Fruit fly (Drosophila melanogaster) whole organism, embryonic: ENCODE results near the gene Arc42.

Experiments
- Bgb ChIP-seq: fragments of 200-800 bp; sonication (Bioruptor generic); IDR thresholded peaks from 2 replicates; pipeline ENCODE4 v1.3.6; 2022; ENCODE audit warnings: missing biosample characterization, missing genetic modification characterization; ENCODE audit not compliant: partially characterized antibody
- CG10209 ChIP-seq: fragments of 200-800 bp; sonication (Bioruptor generic); optimal IDR thresholded peaks from 3 replicates; lab custom pipeline; 2017; ENCODE audit warnings: missing biosample characterization, mild to moderate bottlenecking, missing genetic modification characterization, missing genetic modification reagents
- CG10979 ChIP-seq: fragments of 200-800 bp; sonication (Bioruptor generic); optimal IDR thresholded peaks from 2 replicates; lab custom pipeline; 2018; ENCODE audit warnings: missing biosample characterization, mild to moderate bottlenecking, missing genetic modification characterization, moderate library complexity
- CG11093 ChIP-seq: fragments of 200-800 bp; sonication (Bioruptor generic); IDR thresholded peaks from 3 replicates; pipeline ENCODE4 v1.3.6; 2022; ENCODE audit warnings: missing biosample characterization, missing genetic modification characterization
- CG11723 ChIP-seq: fragments of 200-800 bp; sonication (Bioruptor generic); optimal IDR thresholded peaks from 2 replicates; lab custom pipeline; 2017; ENCODE audit warnings: missing biosample characterization, mild to moderate bottlenecking, missing genetic modification characterization
- CG12391 ChIP-seq: fragments of 200-800 bp; sonication (Bioruptor generic); optimal IDR thresholded peaks from 3 replicates; lab custom pipeline; 2018; ENCODE audit warnings: missing biosample characterization, mild to moderate bottlenecking, missing genetic modification characterization, moderate library complexity
- CG14710 ChIP-seq: fragments of 200-800 bp; sonication (Bioruptor generic); optimal IDR thresholded peaks from 3 replicates; lab custom pipeline; 2019; ENCODE audit warnings: missing biosample characterization, mild to moderate bottlenecking, missing genetic modification characterization, moderate library complexity
- CG14860 ChIP-seq: fragments of 200-800 bp; sonication (Bioruptor generic); IDR thresholded peaks from 3 replicates; pipeline ENCODE4 v1.3.6; 2022; ENCODE audit warnings: missing biosample characterization, missing genetic modification characterization; ENCODE audit not compliant: partially characterized antibody
- CG1602 ChIP-seq: fragments of 200-800 bp; sonication (Bioruptor generic); optimal IDR thresholded peaks from 3 replicates; lab custom pipeline; 2016; ENCODE audit warnings: missing biosample characterization, missing genetic modification characterization
- CG16779 ChIP-seq: fragments of 200-800 bp; sonication (Bioruptor generic); IDR thresholded peaks from 2 replicates; pipeline ENCODE4 v1.3.6; 2022; ENCODE audit warnings: missing biosample characterization, missing genetic modification characterization
- CG16863 ChIP-seq: fragments of 200-800 bp; sonication (Bioruptor generic); optimal IDR thresholded peaks from 3 replicates; lab custom pipeline; 2016; ENCODE audit warnings: missing biosample characterization, missing genetic modification characterization
- CG1792 ChIP-seq: fragments of 200-800 bp; sonication (Bioruptor generic); optimal IDR thresholded peaks from 2 replicates; lab custom pipeline; 2016; ENCODE audit warnings: missing biosample characterization, missing genetic modification characterization
- CG2712 ChIP-seq: fragments of 200-800 bp; optimal IDR thresholded peaks from 3 replicates; lab custom pipeline; 2019; ENCODE audit warnings: missing biosample characterization, mild to moderate bottlenecking, missing genetic modification characterization, moderate library complexity
- CG3065 ChIP-seq: fragments of 200-800 bp; sonication (Bioruptor generic); optimal IDR thresholded peaks from 2 replicates; lab custom pipeline; 2016; ENCODE audit warnings: missing biosample characterization, missing genetic modification characterization
- CG31365 ChIP-seq: fragments of 200-800 bp; sonication (Bioruptor generic); optimal IDR thresholded peaks from 2 replicates; lab custom pipeline; 2018; ENCODE audit warnings: missing biosample characterization, mild to moderate bottlenecking, missing genetic modification characterization
- CG32767 ChIP-seq: fragments of 200-800 bp; sonication (Bioruptor generic); IDR thresholded peaks from 2 replicates; pipeline ENCODE4 v1.3.6; 2022; ENCODE audit warnings: missing biosample characterization, missing genetic modification characterization
- CG32772 ChIP-seq: fragments of 200-800 bp; sonication (Bioruptor generic); IDR thresholded peaks from 2 replicates; pipeline ENCODE4 v1.3.6; 2022; ENCODE audit warnings: missing biosample characterization, missing genetic modification characterization
- CG4328 ChIP-seq: fragments of 200-800 bp; sonication (Bioruptor generic); optimal IDR thresholded peaks from 3 replicates; lab custom pipeline; 2017; ENCODE audit warnings: missing biosample characterization, missing genetic modification reagents, missing genetic modification characterization
- CG8765 ChIP-seq: fragments of 200-800 bp; sonication (Bioruptor generic); IDR thresholded peaks from 2 replicates; pipeline ENCODE4 v1.3.6; 2022; ENCODE audit warnings: missing biosample characterization, missing genetic modification characterization
- CG9215 ChIP-seq: fragments of 200-800 bp; sonication (Bioruptor generic); IDR thresholded peaks from 2 replicates; pipeline ENCODE4 v1.3.6; 2022; ENCODE audit warnings: missing biosample characterization, missing genetic modification characterization
- CG9797 ChIP-seq: fragments of 200-800 bp; sonication (Bioruptor generic); optimal IDR thresholded peaks from 3 replicates; lab custom pipeline; 2018; ENCODE audit warnings: missing biosample characterization, mild to moderate bottlenecking, missing genetic modification characterization
- Camta ChIP-seq: fragments of 200-800 bp; sonication (Bioruptor generic); optimal IDR thresholded peaks from 2 replicates; lab custom pipeline; 2016; ENCODE audit warnings: missing biosample characterization, missing genetic modification characterization
- D19A ChIP-seq: fragments of 200-800 bp; optimal IDR thresholded peaks from 3 replicates; lab custom pipeline; 2019; ENCODE audit warnings: missing biosample characterization, mild to moderate bottlenecking, missing genetic modification characterization, moderate library complexity
- D19B ChIP-seq: fragments of 200-800 bp; sonication (Bioruptor generic); optimal IDR thresholded peaks from 2 replicates; lab custom pipeline; 2017; ENCODE audit warnings: missing biosample characterization, mild to moderate bottlenecking, missing genetic modification characterization
- HLH4C ChIP-seq: fragments of 200-800 bp; sonication (Bioruptor generic); IDR thresholded peaks from 3 replicates; pipeline ENCODE4 v1.3.6; 2022; ENCODE audit warnings: missing biosample characterization, missing genetic modification characterization; ENCODE audit not compliant: partially characterized antibody
- HLH54F ChIP-seq: fragments of 200-800 bp; sonication (Bioruptor generic); optimal IDR thresholded peaks from 3 replicates; lab custom pipeline; 2016; ENCODE audit warnings: missing biosample characterization, missing genetic modification characterization
- HLHmδ ChIP-seq: fragments of 200-800 bp; sonication (Bioruptor generic); optimal IDR thresholded peaks from 2 replicates; lab custom pipeline; 2018; ENCODE audit warnings: missing biosample characterization, mild to moderate bottlenecking, missing genetic modification characterization, moderate library complexity
- HmgZ ChIP-seq: fragments of 200-800 bp; sonication (Bioruptor generic); optimal IDR thresholded peaks from 2 replicates; lab custom pipeline; 2018; ENCODE audit warnings: missing biosample characterization, mild to moderate bottlenecking, missing genetic modification characterization
- Meics ChIP-seq: fragments of 200-800 bp; sonication (Bioruptor generic); optimal IDR thresholded peaks from 2 replicates; lab custom pipeline; 2017; ENCODE audit warnings: missing biosample characterization, mild to moderate bottlenecking, missing genetic modification characterization
- NC2β ChIP-seq: fragments of 200-800 bp; sonication (Bioruptor generic); optimal IDR thresholded peaks from 2 replicates; lab custom pipeline; 2016; ENCODE audit warnings: missing biosample characterization, missing genetic modification characterization
- Ptx1 ChIP-seq: fragments of 200-800 bp; sonication (Bioruptor generic); IDR thresholded peaks from 2 replicates; pipeline ENCODE4 v1.3.6; 2022; ENCODE audit warnings: missing biosample characterization, missing genetic modification characterization
- Scr ChIP-seq: fragments of 200-800 bp; sonication (Bioruptor generic); IDR thresholded peaks from 2 replicates; pipeline ENCODE4 v1.3.6; 2022; ENCODE audit warnings: missing biosample characterization, missing genetic modification characterization; ENCODE audit not compliant: partially characterized antibody
- Sox102F ChIP-seq: fragments of 200-800 bp; sonication (Bioruptor generic); optimal IDR thresholded peaks from 2 replicates; lab custom pipeline; 2018; ENCODE audit warnings: missing biosample characterization, mild to moderate bottlenecking, missing genetic modification characterization, moderate library complexity
- Spps ChIP-seq: fragments of 200-800 bp; sonication (Bioruptor generic); optimal IDR thresholded peaks from 2 replicates; lab custom pipeline; 2018; ENCODE audit warnings: missing biosample characterization, mild to moderate bottlenecking, missing genetic modification characterization
- ato ChIP-seq: fragments of 200-800 bp; sonication (Bioruptor generic); IDR thresholded peaks from 2 replicates; pipeline ENCODE4 v1.3.6; 2022; ENCODE audit warnings: missing biosample characterization, missing genetic modification characterization; ENCODE audit not compliant: partially characterized antibody
- bcd ChIP-seq: fragments of 200-800 bp; sonication (Bioruptor generic); optimal IDR thresholded peaks from 2 replicates; lab custom pipeline; 2017; ENCODE audit warnings: missing biosample characterization, mild to moderate bottlenecking, missing genetic modification characterization
- btn ChIP-seq: fragments of 200-800 bp; sonication (Bioruptor generic); optimal IDR thresholded peaks from 2 replicates; lab custom pipeline; 2016; ENCODE audit warnings: missing biosample characterization, missing genetic modification characterization
- cg ChIP-seq: fragments of 200-800 bp; sonication (Bioruptor generic); optimal IDR thresholded peaks from 3 replicates; lab custom pipeline; 2019; ENCODE audit warnings: missing biosample characterization, mild to moderate bottlenecking, missing genetic modification characterization, moderate library complexity
- disco-r ChIP-seq: fragments of 200-800 bp; sonication (Bioruptor generic); optimal IDR thresholded peaks from 2 replicates; lab custom pipeline; 2016; ENCODE audit warnings: missing biosample characterization, missing genetic modification characterization
- esg ChIP-seq: fragments of 200-800 bp; sonication (Bioruptor generic); conservative IDR thresholded peaks from 2 replicates; pipeline ENCODE4 v1.3.6; 2022; ENCODE audit warnings: missing biosample characterization, missing genetic modification characterization
- hth ChIP-seq: fragments of >200 bp; optimal IDR thresholded peaks from 2 replicates; lab custom pipeline; 2017; ENCODE audit warnings: inconsistent platforms
- klu ChIP-seq: fragments of 200-800 bp; sonication (Bioruptor generic); IDR thresholded peaks from 2 replicates; pipeline ENCODE4 v1.3.6; 2022; ENCODE audit warnings: missing biosample characterization, missing genetic modification characterization
- lov ChIP-seq, 2 experiments: fragments of 200-800 bp in 1 of 2; fragments of >200 bp in 1 of 2; sonication (Bioruptor generic) in 1 of 2; IDR thresholded peaks in 1 of 2; optimal IDR thresholded peaks in 1 of 2; 2 replicates in 1 of 2; 3 replicates in 1 of 2; pipeline versions ENCODE4 v1.3.6 to Lab custom; 2017 to 2022; ENCODE audit warnings: missing biosample characterization in 1 of 2, missing genetic modification characterization in 1 of 2
- onecut ChIP-seq: fragments of 200-800 bp; sonication (Bioruptor generic); IDR thresholded peaks from 2 replicates; pipeline ENCODE4 v1.3.6; 2022; ENCODE audit warnings: missing biosample characterization, missing genetic modification characterization
- p53 ChIP-seq: fragments of 200-800 bp; sonication (Bioruptor generic); optimal IDR thresholded peaks from 2 replicates; lab custom pipeline; 2016; ENCODE audit warnings: missing biosample characterization, missing genetic modification characterization
- run ChIP-seq: fragments of 200-800 bp; sonication (Bioruptor generic); optimal IDR thresholded peaks from 3 replicates; lab custom pipeline; 2018; ENCODE audit warnings: missing biosample characterization, mild to moderate bottlenecking, missing genetic modification characterization
- seq ChIP-seq: fragments of 200-800 bp; sonication (Bioruptor generic); IDR thresholded peaks from 2 replicates; pipeline ENCODE4 v1.3.6; 2022; ENCODE audit warnings: missing biosample characterization, missing genetic modification characterization
- tio ChIP-seq: fragments of 200-800 bp; sonication (Bioruptor generic); optimal IDR thresholded peaks from 2 replicates; lab custom pipeline; 2017; ENCODE audit warnings: missing biosample characterization, missing genetic modification characterization, inconsistent platforms
- zf30C ChIP-seq: fragments of 200-800 bp; sonication (Bioruptor generic); optimal IDR thresholded peaks from 3 replicates; lab custom pipeline; 2018; ENCODE audit warnings: missing biosample characterization, mild to moderate bottlenecking, missing genetic modification characterization

Arc42 gene

dm6 chr3R:19875118-19875887, 2.2 kb upstream of the Arc42 start, which contains the start of gene Mrp5 (continued):
- 0 out of 2 replicates have a peak, but pooled peaks have one; percentile 35 for TF ChIP-seq CG8765 (GFP tag; lab: Robert Waterston, UW)
- TF ChIP-seq zf30C (GFP tag; lab: Kevin White, UChicago): no peak
- no peak for TF ChIP-seq p53
- no peak for TF ChIP-seq seq (GFP tag; lab: Robert Waterston, UW)
- TF ChIP-seq Meics (GFP tag; lab: Kevin White, UChicago): peak; percentile 59
- no peak for TF ChIP-seq NC2β (GFP tag; lab: Kevin White, UChicago)
- no peak for TF ChIP-seq CG9797
- TF ChIP-seq bcd: peak; percentile 15
- TF ChIP-seq D19A (tag; lab: Kevin White, UChicago): peak; percentile 33
- TF ChIP-seq CG11723 (GFP tag; lab: Kevin White, UChicago): no peak
- peak; percentile 52 for TF ChIP-seq Ptx1 (GFP tag; lab: Robert Waterston, UW)
- TF ChIP-seq HLH4C: 0 out of 3 replicates have a peak, but pooled peaks have one; percentile 46
- TF ChIP-seq CG10979 (tag; lab: Kevin White, UChicago): peak; percentile 20
- no peak for TF ChIP-seq CG31365 (tag; lab: Kevin White, UChicago)
- TF ChIP-seq klu (GFP tag; lab: Robert Waterston, UW): no peak
- no peak for TF ChIP-seq CG3065
- TF ChIP-seq CG32772 (GFP tag; lab: Robert Waterston, UW): no peak
- no peak for TF ChIP-seq ato (GFP tag; lab: Robert Waterston, UW)
- no peak for TF ChIP-seq HLH54F (GFP tag; lab: Kevin White, UChicago)
- TF ChIP-seq Scr (GFP tag; lab: Robert Waterston, UW): no peak
- TF ChIP-seq Sox102F: peak; percentile 36
- TF ChIP-seq CG14860: no peak
- TF ChIP-seq CG14710 (tag; lab: Kevin White, UChicago): no peak
- TF ChIP-seq tio: peak; percentile 20
- TF ChIP-seq CG2712 (tag; lab: Kevin White, UChicago): no peak
- TF ChIP-seq CG4328: peak; percentile 12
- TF ChIP-seq onecut: peak; percentile 75
- peak; percentile 4 for TF ChIP-seq CG10209 (GFP tag; lab: Kevin White, UChicago)
- TF ChIP-seq cg: peak; percentile 78
- TF ChIP-seq btn (GFP tag; lab: Kevin White, UChicago): no peak
- TF ChIP-seq CG12391 (tag; lab: Kevin White, UChicago): peak; percentile 39
- TF ChIP-seq CG16863: no peak
- TF ChIP-seq CG1602: peak; percentile 37
- no peak for TF ChIP-seq D19B (GFP tag; lab: Kevin White, UChicago)
- TF ChIP-seq CG1792 (GFP tag; lab: Kevin White, UChicago): no peak
- TF ChIP-seq Bgb: 0 out of 2 replicates have a peak, but pooled peaks have one; percentile 36
- TF ChIP-seq HLHmδ (GFP tag; lab: Kevin White, UChicago): peak; percentile 77
- no peak for TF ChIP-seq lov (optimal IDR thresholded peaks at IDR 0.05; lab: Kevin White, UChicago)
- peak; percentile 22; the same call in 1 of the 3 replicates for TF ChIP-seq lov (GFP tag; IDR thresholded peaks at IDR 0.05; lab: Robert Waterston, UW)
- TF ChIP-seq Spps (tag; lab: Kevin White, UChicago): no peak
- no peak for TF ChIP-seq CG9215 (GFP tag; lab: Robert Waterston, UW)
- TF ChIP-seq Camta (GFP tag; lab: Kevin White, UChicago): peak; percentile 5
- TF ChIP-seq hth (lab: Kevin White, UChicago): no peak
- no peak for TF ChIP-seq HmgZ (tag; lab: Kevin White, UChicago)
- TF ChIP-seq disco-r (GFP tag; lab: Kevin White, UChicago): no peak
- no peak for TF ChIP-seq CG16779
- peak; percentile 26; the same call in 1 of the 2 replicates for TF ChIP-seq esg (GFP tag; lab: Robert Waterston, UW)
- TF ChIP-seq run (tag; lab: Kevin White, UChicago): no peak
- no peak for TF ChIP-seq CG32767 (GFP tag; lab: Robert Waterston, UW)
- TF ChIP-seq CG11093 (GFP tag; lab: Robert Waterston, UW): peak; percentile 54; the same call in 2 of the 3 replicates
